Worm (Caenorhabditis elegans): ENCODE measurements around the gene fbxc-47.

DNA sequence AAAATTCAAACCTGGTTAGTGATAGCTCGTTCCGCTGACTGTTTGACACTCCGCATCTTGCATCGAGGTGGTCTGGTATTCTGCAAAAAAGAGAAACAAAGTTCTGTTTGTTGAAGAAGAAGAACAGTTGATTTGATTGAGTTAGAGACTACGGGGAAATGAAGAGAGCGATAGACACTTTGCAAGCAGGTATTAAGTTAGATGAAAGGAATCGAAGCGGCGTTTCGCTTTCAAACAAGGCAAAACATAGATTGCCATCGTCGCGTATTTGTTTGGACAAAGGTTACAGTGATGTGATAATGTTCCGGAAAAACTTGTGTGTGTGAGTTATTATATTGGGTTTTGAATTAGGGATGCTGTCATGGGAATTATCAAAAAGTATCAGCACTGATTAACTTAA is 11.9 kb downstream of the fbxc-47 start:
- TF ChIP-seq F37D6.2 (tag; optimal IDR thresholded peaks at IDR 0.05) (no peak), pha-4 (GFP tag; IDR thresholded peaks at IDR 0.05) (no peak), pha-4 (tag; optimal IDR thresholded peaks at IDR 0.05) (no peak), pqm-1 (tag; optimal IDR thresholded peaks at IDR 0.05) (no peak), unc-62 (GFP tag; optimal IDR thresholded peaks at IDR 0.05 in 1 of 2) (peak in 1 of 2 experiments; percentile 86), unc-62 (tag; optimal IDR thresholded peaks at IDR 0.05) (no peak)
